Worm (Caenorhabditis elegans) whole organism, L1 larva: ENCODE results near the gene alh-3.

Experiments
- ces-1 ChIP-seq: fragments of 150-350 bp; optimal IDR thresholded peaks from 2 replicates; lab custom pipeline; 2014; ENCODE audit warnings: missing biosample characterization, missing genetic modification reagents, missing genetic modification characterization
- efl-1 ChIP-seq, 4 experiments: fragments of 150-350 bp; optimal IDR thresholded peaks in 3 of 4; peaks in 1 of 4; 1 replicate in 1 of 4; 2 replicates in 3 of 4; lab custom pipeline; 2014; ENCODE audit warnings: missing biosample characterization in 2 of 4, missing genetic modification characterization in 2 of 4, missing genetic modification reagents in 2 of 4
- nhr-237 ChIP-seq: fragments of 150-350 bp; optimal IDR thresholded peaks from 2 replicates; lab custom pipeline; 2014; ENCODE audit warnings: missing biosample characterization, missing genetic modification characterization
- nhr-77 ChIP-seq: fragments of 150-350 bp; optimal IDR thresholded peaks from 2 replicates; lab custom pipeline; 2014; ENCODE audit warnings: missing biosample characterization, missing genetic modification characterization
- tbx-2 ChIP-seq: sonication (generic microtip); optimal IDR thresholded peaks from 2 replicates; lab custom pipeline; 2016; ENCODE audit warnings: missing genetic modification characterization, missing compliant biosample characterization
- unc-86 ChIP-seq: sonication (generic microtip); optimal IDR thresholded peaks from 2 replicates; lab custom pipeline; 2016; ENCODE audit warnings: missing genetic modification characterization, missing compliant biosample characterization

- TF ChIP-seq tbx-2 (tag; lab: Kevin White, UChicago) (no peak), nhr-77 (tag; lab: Kevin White, UChicago) (no peak), nhr-237 (no peak), efl-1 (optimal IDR thresholded peaks at IDR 0.05; lab: Kevin White, UChicago) (no peak), efl-1 (GFP tag; optimal IDR thresholded peaks at IDR 0.05 in 1 of 2; lab: Kevin White, UChicago) (no peak), unc-86 (tag; lab: Kevin White, UChicago) (no peak), ces-1 (GFP tag; lab: Kevin White, UChicago) (no peak)
Observed at ce11 chrIV:11029412-11029811, 7.0 kb downstream of the alh-3 start, which contains the start of gene hrg-5.
